Fruit fly (Drosophila melanogaster): ENCODE data around the gene RluA-2.

Gene RluA-2

DNA sequence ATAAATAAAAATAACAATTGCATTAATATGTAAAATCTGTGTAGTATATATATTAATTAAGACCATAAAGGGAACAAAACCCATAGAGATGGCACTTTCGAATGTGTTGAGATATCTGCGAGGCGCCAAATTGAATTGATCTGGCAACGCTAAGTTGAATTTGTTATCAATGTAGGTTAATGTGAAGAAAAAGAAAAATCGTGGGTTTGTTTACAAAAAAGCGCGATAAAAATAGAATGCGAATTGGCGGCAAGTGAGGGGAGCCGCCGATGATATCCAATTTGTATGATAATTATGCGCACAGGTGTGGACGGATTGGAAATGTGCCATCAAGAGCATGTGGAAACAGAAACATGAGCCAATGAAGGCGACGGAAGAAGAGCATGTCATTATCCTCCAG is 3.0 kb downstream of the RluA-2 start (continued):
- TF ChIP-seq stwl (tag; optimal IDR thresholded peaks at IDR 0.05) (peak; percentile 75), her (GFP tag; optimal IDR thresholded peaks at IDR 0.05) (no peak), CG33557 (GFP tag; optimal IDR thresholded peaks at IDR 0.05) (no peak), shn (GFP tag; optimal IDR thresholded peaks at IDR 0.05) (no peak), cad (GFP tag; optimal IDR thresholded peaks at IDR 0.05) (no peak), sima (GFP tag; optimal IDR thresholded peaks at IDR 0.05) (no peak), Opbp (GFP tag; IDR thresholded peaks at IDR 0.05; ENCODE audit: partially characterized antibody) (peak; percentile 23; the same call in 1 of the 3 replicates), trem (tag; optimal IDR thresholded peaks at IDR 0.05) (peak; percentile 63), CG10274 (GFP tag; optimal IDR thresholded peaks at IDR 0.05) (no peak), Atf6 (GFP tag; IDR thresholded peaks at IDR 0.05) (no peak), disco-r (GFP tag; optimal IDR thresholded peaks at IDR 0.05) (no peak), cwo (GFP tag; optimal IDR thresholded peaks at IDR 0.05) (no peak), Dll (GFP tag; IDR thresholded peaks at IDR 0.05; ENCODE audit: partially characterized antibody) (peak; percentile 64; the same call in 3 of the 4 replicates), exex (tag; optimal IDR thresholded peaks at IDR 0.05) (peak; percentile 75), peb (GFP tag; IDR thresholded peaks at IDR 0.05) (no peak), CG1024 (GFP tag; IDR thresholded peaks at IDR 0.05) (no peak), Ada2b (GFP tag; IDR thresholded peaks at IDR 0.05) (no peak), Ets65A (GFP tag) (peak; percentile 42), CG18599 (GFP tag; optimal IDR thresholded peaks at IDR 0.05) (no peak), zfh2 (GFP tag; optimal IDR thresholded peaks at IDR 0.05) (no peak), Dp (GFP tag; optimal IDR thresholded peaks at IDR 0.05) (peak; percentile 99), grn (GFP tag; optimal IDR thresholded peaks at IDR 0.05) (no peak), schlank (tag; optimal IDR thresholded peaks at IDR 0.05) (no peak), CG6689 (GFP tag; IDR thresholded peaks at IDR 0.05) (no peak), tgo (GFP tag; IDR thresholded peaks at IDR 0.05) (no peak), pzg (GFP tag; optimal IDR thresholded peaks at IDR 0.05) (peak; percentile 58), Nf-YB (GFP tag; optimal IDR thresholded peaks at IDR 0.05) (no peak), aop (GFP tag; IDR thresholded peaks at IDR 0.05) (no peak), GATAe (GFP tag; conservative IDR thresholded peaks at IDR 0.05) (peak; percentile 66), bbx (GFP tag; IDR thresholded peaks at IDR 0.05; ENCODE audit: partially characterized antibody) (peak; percentile 73), Dref (GFP tag; IDR thresholded peaks at IDR 0.05) (peak; percentile 55), CG11398 (GFP tag; optimal IDR thresholded peaks at IDR 0.05) (no peak), corto (GFP tag; optimal IDR thresholded peaks at IDR 0.05) (no peak), sr (GFP tag; IDR thresholded peaks at IDR 0.05) (no peak; the same call in 2 of the 3 replicates), cg (GFP tag; optimal IDR thresholded peaks at IDR 0.05) (no peak), CG14710 (tag; optimal IDR thresholded peaks at IDR 0.05) (peak; percentile 30), sug (tag; optimal IDR thresholded peaks at IDR 0.05) (peak; percentile 26), CG12659 (GFP tag; optimal IDR thresholded peaks at IDR 0.05) (peak; percentile 14), CG4424 (GFP tag; optimal IDR thresholded peaks at IDR 0.05) (no peak), CG3838 (GFP tag; optimal IDR thresholded peaks at IDR 0.05) (no peak), jigr1 (GFP tag; IDR thresholded peaks at IDR 0.05) (no peak), BtbVII (GFP tag; optimal IDR thresholded peaks at IDR 0.05) (no peak), tup (GFP tag; optimal IDR thresholded peaks at IDR 0.05) (no peak), HmgD (GFP tag; optimal IDR thresholded peaks at IDR 0.05) (peak; percentile 4), CG3847 (GFP tag; IDR thresholded peaks at IDR 0.05) (0 out of 2 replicates have a peak, but pooled peaks have one; percentile 17), CG8924 (tag; optimal IDR thresholded peaks at IDR 0.05) (no peak), Optix (GFP tag; IDR thresholded peaks at IDR 0.05) (no peak), CG11695 (GFP tag; IDR thresholded peaks at IDR 0.05) (no peak), CG12299 (tag; optimal IDR thresholded peaks at IDR 0.05) (no peak), CG13287 (GFP tag; IDR thresholded peaks at IDR 0.05; ENCODE audit: partially characterized antibody) (peak; percentile 74), CG12942 (GFP tag; optimal IDR thresholded peaks at IDR 0.05) (no peak), Rfx (GFP tag; IDR thresholded peaks at IDR 0.05) (no peak)
